Worm (Caenorhabditis elegans): ENCODE measurements around the gene F15G9.2.

The F15G9.2 gene

ce11 chrX:9673228-9673627 is 40.3 kb downstream of the F15G9.2 start:
- TF ChIP-seq grh-1 (GFP tag; IDR thresholded peaks at IDR 0.05) (no peak), nhr-12 (tag; optimal IDR thresholded peaks at IDR 0.05) (no peak), lin-14 (GFP tag; optimal IDR thresholded peaks at IDR 0.05) (peak; percentile 62)

ce11 chrX:9668554-9668953 is 45.0 kb downstream of the F15G9.2 start, which contains the start of gene T14B1.1:
TSS of gene T14B1.1 (minus strand) at chrX:9668723.
- no peak for TF ChIP-seq nhr-20 (tag; optimal IDR thresholded peaks at IDR 0.05)
- TF ChIP-seq lsy-2 (tag; optimal IDR thresholded peaks at IDR 0.05), result peak in 1 of 2 experiments; percentile 30
- no peak for TF ChIP-seq unc-62 (GFP tag; optimal IDR thresholded peaks at IDR 0.05)
- TF ChIP-seq ceh-90 (tag; optimal IDR thresholded peaks at IDR 0.05), result no peak
- no peak for TF ChIP-seq pag-3 (tag; optimal IDR thresholded peaks at IDR 0.05; ENCODE audit: borderline replicate concordance, insufficient read depth)
- TF ChIP-seq ceh-63 (GFP tag; optimal IDR thresholded peaks at IDR 0.05), result no peak
- TF ChIP-seq alr-1 (tag; optimal IDR thresholded peaks at IDR 0.05; ENCODE audit: borderline replicate concordance), result no peak
- no peak for TF ChIP-seq tbx-2 (tag; optimal IDR thresholded peaks at IDR 0.05)
- peak; percentile 9 for TF ChIP-seq unc-86 (tag; optimal IDR thresholded peaks at IDR 0.05)
- peak; percentile 7 for TF ChIP-seq dsc-1 (tag; optimal IDR thresholded peaks at IDR 0.05)
- no peak for TF ChIP-seq irx-1 (tag; optimal IDR thresholded peaks at IDR 0.05)
- no peak for TF ChIP-seq nhr-84 (tag; optimal IDR thresholded peaks at IDR 0.05)
- peak; percentile 18 for TF ChIP-seq swsn-7 (tag; optimal IDR thresholded peaks at IDR 0.05)
- TF ChIP-seq sptf-1 (tag; optimal IDR thresholded peaks at IDR 0.05), result no peak
- peak; percentile 86 for TF ChIP-seq lin-14 (GFP tag; optimal IDR thresholded peaks at IDR 0.05)
- no peak for TF ChIP-seq Y116A8C.19 (tag; optimal IDR thresholded peaks at IDR 0.05; ENCODE audit: borderline replicate concordance)
- TF ChIP-seq unc-30 (tag; optimal IDR thresholded peaks at IDR 0.05), result no peak
- TF ChIP-seq lin-39 (tag; optimal IDR thresholded peaks at IDR 0.05), result no peak
- TF ChIP-seq lin-35 (GFP tag; optimal IDR thresholded peaks at IDR 0.05), result peak in 1 of 2 experiments; percentile 23
- no peak for TF ChIP-seq elt-2 (tag; optimal IDR thresholded peaks at IDR 0.05)
- TF ChIP-seq efl-3 (GFP tag; optimal IDR thresholded peaks at IDR 0.05), result no peak
- no peak for TF ChIP-seq isw-1 (GFP tag; IDR thresholded peaks at IDR 0.05)
- no peak for TF ChIP-seq aha-1 (tag; optimal IDR thresholded peaks at IDR 0.05)
- peak; percentile 48 for TF ChIP-seq fkh-8 (tag; optimal IDR thresholded peaks at IDR 0.05)
- TF ChIP-seq mab-9 (GFP tag; IDR thresholded peaks at IDR 0.05), result no peak
- no peak for TF ChIP-seq hlh-17 (GFP tag; optimal IDR thresholded peaks at IDR 0.05; ENCODE audit: borderline replicate concordance)
- no peak for TF ChIP-seq zip-4 (GFP tag; optimal IDR thresholded peaks at IDR 0.05)
- TF ChIP-seq ztf-4 (tag; optimal IDR thresholded peaks at IDR 0.05), result no peak
- no peak for TF ChIP-seq nhr-90 (tag; optimal IDR thresholded peaks at IDR 0.05; ENCODE audit: poor library complexity)
- TF ChIP-seq sup-37 (GFP tag; optimal IDR thresholded peaks at IDR 0.05), result no peak
- peak in 1 of 3 experiments; percentile 39 for TF ChIP-seq ceh-82 (tag; optimal IDR thresholded peaks at IDR 0.05)
- TF ChIP-seq aly-2 (tag; optimal IDR thresholded peaks at IDR 0.05), result no peak
- TF ChIP-seq blmp-1 (tag; optimal IDR thresholded peaks at IDR 0.05), result no peak
- TF ChIP-seq fkh-10 (GFP tag; optimal IDR thresholded peaks at IDR 0.05), result peak; percentile 29
- no peak for TF ChIP-seq skn-1 (tag; optimal IDR thresholded peaks at IDR 0.05)
- TF ChIP-seq mdl-1 (tag; optimal IDR thresholded peaks at IDR 0.05), result peak in 1 of 2 experiments; percentile 3
- no peak for TF ChIP-seq ets-5 (GFP tag; IDR thresholded peaks at IDR 0.05)
- TF ChIP-seq sox-4 (tag; optimal IDR thresholded peaks at IDR 0.05), result no peak
- peak; percentile 16; the same call in 1 of the 2 replicates for TF ChIP-seq nhr-19 (GFP tag; conservative IDR thresholded peaks at IDR 0.05)
- no peak for TF ChIP-seq C34B4.2 (tag; optimal IDR thresholded peaks at IDR 0.05)
- TF ChIP-seq nhr-237 (tag; optimal IDR thresholded peaks at IDR 0.05), result no peak
- peak; percentile 42 for TF ChIP-seq nhr-71 (tag; optimal IDR thresholded peaks at IDR 0.05)
- no peak for TF ChIP-seq elt-3 (tag; optimal IDR thresholded peaks at IDR 0.05)
- TF ChIP-seq efl-1 (optimal IDR thresholded peaks at IDR 0.05), result no peak
- peak in 1 of 2 experiments; percentile 10 for TF ChIP-seq efl-1 (GFP tag; optimal IDR thresholded peaks at IDR 0.05 in 1 of 2)
- TF ChIP-seq mef-2 (tag; optimal IDR thresholded peaks at IDR 0.05), result no peak
- TF ChIP-seq nhr-47 (tag; optimal IDR thresholded peaks at IDR 0.05), result peak; percentile 8
- TF ChIP-seq rnt-1 (tag; optimal IDR thresholded peaks at IDR 0.05), result peak; percentile 27
- TF ChIP-seq nhr-11 (tag; optimal IDR thresholded peaks at IDR 0.05), result no peak

Measured in whole organism, L1 larva.